Worm (Caenorhabditis elegans): ENCODE results near the gene T05C12.11.

- TF ChIP-seq ama-1 (optimal IDR thresholded peaks at IDR 0.05) (no peak), ceh-36 (tag; optimal IDR thresholded peaks at IDR 0.05) (no peak), tra-4 (tag; optimal IDR thresholded peaks at IDR 0.05) (no peak), aly-1 (tag; optimal IDR thresholded peaks at IDR 0.05) (no peak)
Observed at ce11 chrII:8124867-8125266, 45.4 kb downstream of the T05C12.11 start, which contains the start of gene ire-1.
